Worm (Caenorhabditis elegans) whole organism, L4/young adult: ENCODE data around the gene gei-14.

ENCODE experiments used
- W03F9.2 ChIP-seq: fragments of 150-350 bp; optimal IDR thresholded peaks from 2 replicates; lab custom pipeline; 2014; ENCODE audit warnings: missing biosample characterization, missing genetic modification characterization
- dao-5 ChIP-seq: sonication (generic microtip); optimal IDR thresholded peaks from 2 replicates; lab custom pipeline; 2016; ENCODE audit warnings: missing genotype, missing genetic modification characterization, moderate library complexity, missing compliant biosample characterization
- him-1 ChIP-seq: sonication (generic microtip); optimal IDR thresholded peaks from 2 replicates; lab custom pipeline; 2016; ENCODE audit warnings: missing genotype, missing genetic modification reagents, missing genetic modification characterization, missing compliant biosample characterization

gei-14 gene

ce11 chrII:8276057-8276456, at the start of gene gei-14, which contains the start of gene slc-25A32:
TSS of gene gei-14 (minus strand) at chrII:8276231.
TSS of gene slc-25A32 (plus strand) at chrII:8276298.
- TF ChIP-seq dao-5 (no peak), W03F9.2 (tag; lab: Kevin White, UChicago) (peak; percentile 62), him-1 (no peak)

ce11 chrII:8325002-8325539, 49.0 kb upstream of the gei-14 start, which contains the start of the genes ran-3 and C26D10.3:
TSS of gene ran-3 (minus strand) at chrII:8325052.
TSS of gene C26D10.3 (plus strand) at chrII:8325386.
- TF ChIP-seq dao-5 (no peak), him-1 (no peak), W03F9.2 (tag; lab: Kevin White, UChicago) (peak; percentile 40)

ce11 chrII:8321244-8321643, 45.2 kb upstream of the gei-14 start, which contains the start of gene shw-1:
TSS of gene shw-1 (minus strand) at chrII:8321471.
- no peak for TF ChIP-seq dao-5
- TF ChIP-seq W03F9.2 (tag; lab: Kevin White, UChicago) = no peak
- TF ChIP-seq him-1 = no peak

ce11 chrII:8316701-8317100, 40.7 kb upstream of the gei-14 start:
- TF ChIP-seq W03F9.2 (tag; lab: Kevin White, UChicago) (no peak), dao-5 (no peak), him-1 (no peak)

- no peak for TF ChIP-seq W03F9.2 (tag; lab: Kevin White, UChicago)
- no peak for TF ChIP-seq him-1
- TF ChIP-seq dao-5 = no peak
Observed at ce11 chrII:8314768-8315167, 38.7 kb upstream of the gei-14 start.

ce11 chrII:8312012-8312411, 36.0 kb upstream of the gei-14 start:
- TF ChIP-seq W03F9.2 (tag; lab: Kevin White, UChicago) = no peak
- TF ChIP-seq dao-5 = no peak
- TF ChIP-seq him-1 = no peak

- TF ChIP-seq dao-5 = no peak
- TF ChIP-seq him-1 = no peak
- TF ChIP-seq W03F9.2 (tag; lab: Kevin White, UChicago) = no peak
Observed at ce11 chrII:8311484-8311883, 35.5 kb upstream of the gei-14 start.

- TF ChIP-seq dao-5 (no peak), W03F9.2 (tag; lab: Kevin White, UChicago) (no peak), him-1 (no peak)
Observed at ce11 chrII:8308314-8308713, 32.3 kb upstream of the gei-14 start.

- TF ChIP-seq him-1 = no peak
- TF ChIP-seq dao-5 = no peak
- TF ChIP-seq W03F9.2 (tag; lab: Kevin White, UChicago) = no peak
Observed at ce11 chrII:8295296-8295695, 19.3 kb upstream of the gei-14 start, which contains the start of gene nlp-55. TSS of gene nlp-55 (minus strand) at chrII:8295396.

- TF ChIP-seq W03F9.2 (tag; lab: Kevin White, UChicago) (peak; percentile 61), him-1 (no peak), dao-5 (no peak)
Observed at ce11 chrII:8283158-8283717, 7.2 kb upstream of the gei-14 start, which contains the start of the genes nst-1 and cct-4. TSS of gene nst-1 (minus strand) at chrII:8283208. TSS of gene cct-4 (plus strand) at chrII:8283667.

- TF ChIP-seq W03F9.2 (tag; lab: Kevin White, UChicago) = no peak
- no peak for TF ChIP-seq him-1
- TF ChIP-seq dao-5 = no peak
Observed at ce11 chrII:8278415-8278814, 2.4 kb upstream of the gei-14 start, which contains the start of the genes mrpl-10 and clec-142. TSS of gene mrpl-10 (minus strand) at chrII:8278515. TSS of gene clec-142 (plus strand) at chrII:8278678.

ce11 chrII:8273060-8273459, 3.0 kb downstream of the gei-14 start:
- TF ChIP-seq dao-5 = no peak
- no peak for TF ChIP-seq him-1

- no peak for TF ChIP-seq him-1
- no peak for TF ChIP-seq W03F9.2 (tag; lab: Kevin White, UChicago)
- no peak for TF ChIP-seq dao-5
Observed at ce11 chrII:8269855-8270647, 6.0 kb downstream of the gei-14 start, which contains the start of gene tdc-1. TSS of gene tdc-1 (plus strand) at chrII:8270597.

ce11 chrII:8269351-8269750, 6.7 kb downstream of the gei-14 start, which contains the start of gene K01C8.2:
TSS of gene K01C8.2 (minus strand) at chrII:8269451.
- TF ChIP-seq dao-5 (no peak), W03F9.2 (tag; lab: Kevin White, UChicago) (no peak), him-1 (no peak)
